Fruit fly (Drosophila melanogaster) Kc167 (cell line): Measurements from ENCODE around the gene Mps1.

ENCODE experiments used
- Myc ChIP-seq: fragments of >200 bp; optimal IDR thresholded peaks from 2 replicates; lab custom pipeline; 2017; ENCODE audit warnings: missing external identifiers
- Sin3A ChIP-seq: fragments of >200 bp; optimal IDR thresholded peaks from 2 replicates; lab custom pipeline; 2018; ENCODE audit warnings: missing external identifiers
- h ChIP-seq: fragments of >200 bp; optimal IDR thresholded peaks from 3 replicates; lab custom pipeline; 2018; ENCODE audit warnings: missing external identifiers
- insv ChIP-seq: fragments of >200 bp; optimal IDR thresholded peaks from 3 replicates; lab custom pipeline; 2018; ENCODE audit warnings: missing external identifiers
- psq ChIP-seq: fragments of >200 bp; optimal IDR thresholded peaks from 2 replicates; lab custom pipeline; 2017; ENCODE audit warnings: missing external identifiers
- ttk ChIP-seq: sonication (Bioruptor generic); optimal IDR thresholded peaks from 2 replicates; lab custom pipeline; 2017; ENCODE audit warnings: missing external identifiers

DNA sequence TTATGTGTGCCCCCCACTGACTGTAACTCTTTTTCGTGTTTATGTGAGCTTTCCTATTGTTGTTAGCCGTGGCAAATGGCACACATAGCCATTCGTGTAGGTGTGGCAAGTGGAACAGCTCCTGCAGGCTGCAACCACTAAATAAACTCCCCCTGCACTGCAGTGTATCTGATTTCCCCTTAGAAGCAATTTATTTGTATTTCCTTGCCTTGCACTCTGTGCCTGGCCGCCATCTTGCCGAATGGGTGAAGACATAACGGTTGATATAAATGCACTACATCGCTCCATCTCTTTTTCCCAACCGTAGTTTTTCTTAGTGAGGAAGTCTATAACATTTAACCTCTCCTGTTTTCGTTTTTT, 4.3 kb upstream of the Mps1 start:
- TF ChIP-seq ttk (lab: Kevin White, UChicago): no peak
- TF ChIP-seq psq (lab: Kevin White, UChicago): no peak
- TF ChIP-seq Sin3A (lab: Kevin White, UChicago): no peak
- no peak for TF ChIP-seq h
- TF ChIP-seq Myc (lab: Kevin White, UChicago): no peak
- TF ChIP-seq insv (lab: Kevin White, UChicago): no peak
